Fruit fly (Drosophila melanogaster) whole organism, embryonic: Measurements from ENCODE around the gene CG32189.

ENCODE experiments used
- Abd-B ChIP-seq: fragments of 200-800 bp; sonication (Bioruptor generic); optimal IDR thresholded peaks from 2 replicates; lab custom pipeline; 2018; ENCODE audit warnings: missing biosample characterization, mild to moderate bottlenecking, missing genetic modification characterization, moderate library complexity
- BEAF-32 ChIP-seq: fragments of 200-800 bp; sonication (Bioruptor generic); optimal IDR thresholded peaks from 3 replicates; lab custom pipeline; 2017; ENCODE audit warnings: missing biosample characterization, missing genetic modification characterization, mild to moderate bottlenecking, moderate library complexity, missing genetic modification reagents
- BtbVII ChIP-seq: fragments of 200-800 bp; sonication (Bioruptor generic); optimal IDR thresholded peaks from 3 replicates; lab custom pipeline; 2017; ENCODE audit warnings: missing biosample characterization, mild to moderate bottlenecking, missing genetic modification characterization
- CG1024 ChIP-seq: fragments of 200-800 bp; sonication (Bioruptor generic); IDR thresholded peaks from 2 replicates; pipeline ENCODE4 v1.3.6; 2022; ENCODE audit warnings: missing biosample characterization, missing genetic modification characterization
- CG10267 ChIP-seq: fragments of 200-800 bp; sonication (Bioruptor generic); optimal IDR thresholded peaks from 2 replicates; lab custom pipeline; 2018; ENCODE audit warnings: missing biosample characterization, mild to moderate bottlenecking, missing genetic modification characterization, moderate library complexity
- CG12659 ChIP-seq: fragments of 200-800 bp; sonication (Bioruptor generic); optimal IDR thresholded peaks from 3 replicates; lab custom pipeline; 2017; ENCODE audit warnings: mild to moderate bottlenecking, missing biosample characterization, missing genetic modification reagents, missing genetic modification characterization
- CG13894 ChIP-seq: fragments of 200-800 bp; sonication (Bioruptor generic); optimal IDR thresholded peaks from 3 replicates; lab custom pipeline; 2018; ENCODE audit warnings: missing biosample characterization, mild to moderate bottlenecking, missing genetic modification characterization, moderate library complexity
- CG14965 ChIP-seq: fragments of 200-800 bp; sonication (Bioruptor generic); optimal IDR thresholded peaks from 2 replicates; lab custom pipeline; 2016; ENCODE audit warnings: missing biosample characterization, missing genetic modification characterization, borderline replicate concordance
- CG15479 ChIP-seq: fragments of 200-800 bp; sonication (Bioruptor generic); optimal IDR thresholded peaks from 3 replicates; lab custom pipeline; 2019; ENCODE audit warnings: missing biosample characterization, mild to moderate bottlenecking, missing genetic modification characterization, moderate library complexity
- CG16813 ChIP-seq: fragments of 200-800 bp; sonication (Bioruptor generic); IDR thresholded peaks from 3 replicates; pipeline ENCODE4 v1.3.6; 2022; ENCODE audit warnings: missing biosample characterization, missing genetic modification characterization; ENCODE audit not compliant: partially characterized antibody
- CG17328 ChIP-seq: fragments of 200-800 bp; sonication (Bioruptor generic); IDR thresholded peaks from 2 replicates; pipeline ENCODE4 v1.3.6; 2022; ENCODE audit warnings: missing biosample characterization, missing genetic modification characterization
- CG2116 ChIP-seq: fragments of 200-800 bp; sonication (Bioruptor generic); optimal IDR thresholded peaks from 3 replicates; lab custom pipeline; 2018; ENCODE audit warnings: missing biosample characterization, mild to moderate bottlenecking, missing genetic modification characterization
- CG2199 ChIP-seq: fragments of 200-800 bp; sonication (Bioruptor generic); IDR thresholded peaks from 3 replicates; pipeline ENCODE4 v1.3.6; 2022; ENCODE audit warnings: missing biosample characterization, missing genetic modification characterization
- CG33213 ChIP-seq: fragments of 200-800 bp; sonication (Bioruptor generic); optimal IDR thresholded peaks from 3 replicates; lab custom pipeline; 2016; ENCODE audit warnings: missing biosample characterization, missing genetic modification characterization
- CG3838 ChIP-seq: fragments of 200-800 bp; sonication (Bioruptor generic); optimal IDR thresholded peaks from 3 replicates; lab custom pipeline; 2016; ENCODE audit warnings: missing biosample characterization, missing genetic modification characterization
- CG7928 ChIP-seq: fragments of 200-800 bp; sonication (Bioruptor generic); optimal IDR thresholded peaks from 2 replicates; lab custom pipeline; 2017; ENCODE audit warnings: missing biosample characterization, mild to moderate bottlenecking, missing genetic modification characterization
- CG7987 ChIP-seq: fragments of 200-800 bp; sonication (Bioruptor generic); optimal IDR thresholded peaks from 2 replicates; lab custom pipeline; 2018; ENCODE audit warnings: missing biosample characterization, mild to moderate bottlenecking, missing genetic modification characterization, moderate library complexity
- CG9609 ChIP-seq: fragments of 200-800 bp; sonication (Bioruptor generic); optimal IDR thresholded peaks from 3 replicates; lab custom pipeline; 2016; ENCODE audit warnings: missing biosample characterization, missing genetic modification characterization
- CrebB ChIP-seq: fragments of 200-800 bp; sonication (Bioruptor generic); optimal IDR thresholded peaks from 3 replicates; lab custom pipeline; 2018; ENCODE audit warnings: missing biosample characterization, mild to moderate bottlenecking, missing genetic modification characterization
- Eip74EF ChIP-seq, 2 experiments: fragments of 200-800 bp in 1 of 2; fragments of >200 bp in 1 of 2; sonication (Bioruptor generic) in 1 of 2; optimal IDR thresholded peaks; 2 replicates each; lab custom pipeline; 2017 to 2019; ENCODE audit warnings: missing biosample characterization in 2 of 2, missing genetic modification characterization in 2 of 2, mild to moderate bottlenecking in 1 of 2, moderate library complexity in 1 of 2
- Ets65A ChIP-seq: fragments of 200-800 bp; sonication (Bioruptor generic); peaks from one replicate; lab custom pipeline; 2016; ENCODE audit warnings: missing biosample characterization, missing genetic modification characterization
- Ets97D ChIP-seq: fragments of 200-800 bp; sonication (Bioruptor generic); optimal IDR thresholded peaks from 3 replicates; lab custom pipeline; 2016; ENCODE audit warnings: missing biosample characterization, missing genetic modification characterization
- HLH4C ChIP-seq: fragments of 200-800 bp; sonication (Bioruptor generic); IDR thresholded peaks from 3 replicates; pipeline ENCODE4 v1.3.6; 2022; ENCODE audit warnings: missing biosample characterization, missing genetic modification characterization; ENCODE audit not compliant: partially characterized antibody
- Scr ChIP-seq: fragments of 200-800 bp; sonication (Bioruptor generic); IDR thresholded peaks from 2 replicates; pipeline ENCODE4 v1.3.6; 2022; ENCODE audit warnings: missing biosample characterization, missing genetic modification characterization; ENCODE audit not compliant: partially characterized antibody
- Side ChIP-seq: fragments of 200-800 bp; sonication (Bioruptor generic); optimal IDR thresholded peaks from 2 replicates; lab custom pipeline; 2016; ENCODE audit warnings: missing biosample characterization, missing genetic modification characterization
- Sin3A ChIP-seq: fragments of >200 bp; optimal IDR thresholded peaks from 2 replicates; lab custom pipeline; 2018
- Stat92E ChIP-seq, 3 experiments: fragments of >200 bp in 2 of 3; fragments of 200-800 bp in 1 of 3; sonication (Bioruptor generic) in 1 of 3; optimal IDR thresholded peaks; 2 replicates each; lab custom pipeline; 2017 to 2019; ENCODE audit warnings: missing biosample characterization in 3 of 3, missing genetic modification characterization in 3 of 3, mild to moderate bottlenecking in 1 of 3, moderate library complexity in 1 of 3
- ato ChIP-seq: fragments of 200-800 bp; sonication (Bioruptor generic); IDR thresholded peaks from 2 replicates; pipeline ENCODE4 v1.3.6; 2022; ENCODE audit warnings: missing biosample characterization, missing genetic modification characterization; ENCODE audit not compliant: partially characterized antibody
- bbx ChIP-seq: fragments of 200-800 bp; sonication (Bioruptor generic); IDR thresholded peaks from 2 replicates; pipeline ENCODE4 v1.3.6; 2022; ENCODE audit warnings: missing biosample characterization, missing genetic modification characterization; ENCODE audit not compliant: partially characterized antibody
- bsh ChIP-seq, 2 experiments: fragments of 200-800 bp; sonication (Bioruptor generic); optimal IDR thresholded peaks; 2 replicates each; lab custom pipeline; 2017 to 2018; ENCODE audit warnings: mild to moderate bottlenecking in 2 of 2, missing biosample characterization in 2 of 2, missing genetic modification characterization in 2 of 2, moderate library complexity in 1 of 2
- crp ChIP-seq, 2 experiments: fragments of 200-800 bp; sonication (Bioruptor generic); optimal IDR thresholded peaks; 2 replicates in 1 of 2; 3 replicates in 1 of 2; lab custom pipeline; 2017; ENCODE audit warnings: missing biosample characterization in 2 of 2, missing genetic modification characterization in 2 of 2, mild to moderate bottlenecking in 1 of 2, moderate library complexity in 1 of 2
- disco-r ChIP-seq: fragments of 200-800 bp; sonication (Bioruptor generic); optimal IDR thresholded peaks from 2 replicates; lab custom pipeline; 2016; ENCODE audit warnings: missing biosample characterization, missing genetic modification characterization
- dm ChIP-seq: fragments of 200-800 bp; sonication (Bioruptor generic); optimal IDR thresholded peaks from 3 replicates; lab custom pipeline; 2016; ENCODE audit warnings: missing biosample characterization, missing genetic modification characterization
- gfzf ChIP-seq: fragments of 200-800 bp; sonication (Bioruptor generic); optimal IDR thresholded peaks from 2 replicates; lab custom pipeline; 2016; ENCODE audit warnings: missing biosample characterization, mild to moderate bottlenecking, missing genetic modification characterization, moderate library complexity
- inv ChIP-seq: fragments of 200-800 bp; sonication (Bioruptor generic); IDR thresholded peaks from 2 replicates; pipeline ENCODE4 v1.3.6; 2022; ENCODE audit warnings: missing biosample characterization, missing genetic modification characterization; ENCODE audit not compliant: partially characterized antibody
- lola ChIP-seq, 3 experiments: fragments of >200 bp in 2 of 3; fragments of 200-800 bp in 1 of 3; sonication (Bioruptor generic) in 1 of 3; optimal IDR thresholded peaks; 2 replicates each; lab custom pipeline; 2017 to 2019; ENCODE audit warnings: missing biosample characterization in 3 of 3, missing genetic modification characterization in 3 of 3, mild to moderate bottlenecking in 1 of 3, moderate library complexity in 1 of 3
- mld ChIP-seq: fragments of 200-800 bp; sonication (Bioruptor generic); IDR thresholded peaks from 3 replicates; pipeline ENCODE4 v1.3.6; 2022; ENCODE audit warnings: missing biosample characterization, missing genetic modification characterization; ENCODE audit not compliant: partially characterized antibody
- nerfin-1 ChIP-seq: fragments of 200-800 bp; sonication (Bioruptor generic); optimal IDR thresholded peaks from 3 replicates; lab custom pipeline; 2019; ENCODE audit warnings: missing biosample characterization, mild to moderate bottlenecking, missing genetic modification characterization, moderate library complexity
- nmo ChIP-seq: fragments of 200-800 bp; sonication (Bioruptor generic); optimal IDR thresholded peaks from 2 replicates; lab custom pipeline; 2018; ENCODE audit warnings: missing biosample characterization, mild to moderate bottlenecking, missing genetic modification characterization, moderate library complexity
- pzg ChIP-seq: fragments of 200-800 bp; sonication (Bioruptor generic); optimal IDR thresholded peaks from 3 replicates; lab custom pipeline; 2018; ENCODE audit warnings: missing biosample characterization, mild to moderate bottlenecking, missing genetic modification characterization, moderate library complexity
- sr ChIP-seq: fragments of 200-800 bp; sonication (Bioruptor generic); IDR thresholded peaks from 3 replicates; pipeline ENCODE4 v1.3.6; 2022; ENCODE audit warnings: missing biosample characterization, missing genetic modification characterization
- stc ChIP-seq: fragments of 200-800 bp; sonication (Bioruptor generic); IDR thresholded peaks from 2 replicates; pipeline ENCODE4 v1.3.6; 2022; ENCODE audit warnings: missing biosample characterization, missing genetic modification characterization
- trem ChIP-seq: fragments of 200-800 bp; optimal IDR thresholded peaks from 3 replicates; lab custom pipeline; 2019; ENCODE audit warnings: missing biosample characterization, mild to moderate bottlenecking, missing genetic modification characterization, moderate library complexity
- unpg ChIP-seq: fragments of 200-800 bp; sonication (Bioruptor generic); optimal IDR thresholded peaks from 3 replicates; lab custom pipeline; 2018; ENCODE audit warnings: missing biosample characterization, mild to moderate bottlenecking, missing genetic modification characterization, moderate library complexity
- vvl ChIP-seq: fragments of 200-800 bp; sonication (Bioruptor generic); IDR thresholded peaks from 2 replicates; pipeline ENCODE4 v1.3.6; 2022; ENCODE audit warnings: missing biosample characterization, missing genetic modification characterization
- zfh1 ChIP-seq: fragments of 200-800 bp; sonication (Bioruptor generic); IDR thresholded peaks from 3 replicates; pipeline ENCODE4 v1.3.6; 2022; ENCODE audit warnings: missing biosample characterization, missing genetic modification characterization

The CG32189 gene

DNA sequence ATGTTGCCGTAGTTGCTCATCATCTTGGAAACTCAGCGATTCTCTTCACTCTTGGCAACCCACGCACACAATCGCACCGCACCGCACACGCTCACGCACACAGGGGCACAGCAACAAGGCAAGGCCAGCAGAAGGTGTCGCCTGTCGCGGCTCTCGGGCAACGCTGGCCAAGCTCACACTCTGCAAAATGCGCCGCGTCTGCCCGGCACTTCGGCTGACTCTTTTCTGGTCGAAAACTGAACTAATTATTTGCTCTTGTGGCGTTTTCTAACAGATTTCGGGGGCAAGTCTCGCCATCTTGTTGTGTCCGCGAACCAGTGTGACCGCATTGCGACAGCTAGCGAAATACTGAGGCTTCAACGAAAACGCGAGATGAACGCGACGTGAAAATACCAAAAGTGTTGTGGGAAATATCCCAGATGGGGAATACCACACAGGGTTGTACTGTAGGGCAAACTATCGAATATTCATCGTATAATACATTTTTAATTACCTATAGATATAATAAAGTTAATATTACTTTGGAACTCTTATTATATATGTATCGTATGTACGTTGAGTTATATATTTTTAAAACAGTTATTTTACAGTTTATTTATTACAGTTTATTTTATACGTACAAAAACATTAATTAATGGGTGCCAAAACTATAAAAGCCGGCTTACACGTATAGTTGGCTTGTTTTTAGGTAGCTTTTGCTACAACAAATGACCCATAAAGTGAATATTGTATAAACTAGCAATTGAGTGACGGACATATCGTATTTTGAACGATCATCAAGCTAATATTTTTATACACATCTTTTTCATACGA is 11.4 kb upstream of the CG32189 start, which contains the start of the genes MED19 and CG7430 (continued):
- TF ChIP-seq pzg (GFP tag; lab: Kevin White, UChicago), result peak; percentile 91
- TF ChIP-seq CG12659 (GFP tag; lab: Kevin White, UChicago), result peak; percentile 73
- TF ChIP-seq vvl (GFP tag; lab: Robert Waterston, UW), result peak; percentile 20; the same call in 1 of the 2 replicates
- TF ChIP-seq dm (GFP tag; lab: Kevin White, UChicago), result peak; percentile 34
- no peak for TF ChIP-seq CG3838 (GFP tag; lab: Kevin White, UChicago)
- TF ChIP-seq Ets97D, result peak; percentile 72
- TF ChIP-seq nmo, result peak; percentile 45
- peak; percentile 35 for TF ChIP-seq unpg (GFP tag; lab: Kevin White, UChicago)
- TF ChIP-seq CG33213 (GFP tag; lab: Kevin White, UChicago), result peak; percentile 45
- peak in 1 of 3 experiments; percentile 14 for TF ChIP-seq Stat92E (GFP tag; optimal IDR thresholded peaks at IDR 0.05; lab: Kevin White, UChicago)
- TF ChIP-seq BtbVII (GFP tag; lab: Kevin White, UChicago), result no peak
- no peak; the same call in 1 of the 2 replicates for TF ChIP-seq Scr (GFP tag; lab: Robert Waterston, UW)
- TF ChIP-seq CG15479 (GFP tag; lab: Kevin White, UChicago), result no peak
- TF ChIP-seq CG17328 (GFP tag; lab: Robert Waterston, UW), result 0 out of 2 replicates have a peak, but pooled peaks have one; percentile 7
- TF ChIP-seq Sin3A, result peak; percentile 12
- TF ChIP-seq inv (GFP tag; lab: Robert Waterston, UW), result 0 out of 2 replicates have a peak, but pooled peaks have one; percentile 11
- TF ChIP-seq bbx (GFP tag; lab: Robert Waterston, UW), result peak; percentile 56; the same call in 1 of the 2 replicates
- TF ChIP-seq CG7928 (GFP tag; lab: Kevin White, UChicago), result peak; percentile 62
- peak; percentile 65; the same call in 2 of the 3 replicates for TF ChIP-seq sr (GFP tag; lab: Robert Waterston, UW)
- peak; percentile 21 for TF ChIP-seq CG10267 (tag; lab: Kevin White, UChicago)
- TF ChIP-seq bsh (GFP tag; optimal IDR thresholded peaks at IDR 0.05; lab: Kevin White, UChicago), result peak; percentile 24 to 60
- TF ChIP-seq gfzf (GFP tag; lab: Kevin White, UChicago), result peak; percentile 87
- 0 out of 3 replicates have a peak, but pooled peaks have one; percentile 23 for TF ChIP-seq zfh1 (GFP tag; lab: Robert Waterston, UW)
- peak; percentile 65 for TF ChIP-seq Ets65A (GFP tag; lab: Kevin White, UChicago)
- TF ChIP-seq mld (GFP tag; lab: Robert Waterston, UW), result 0 out of 3 replicates have a peak, but pooled peaks have one; percentile 50
- TF ChIP-seq stc (GFP tag; lab: Robert Waterston, UW), result no peak
- TF ChIP-seq CG9609 (GFP tag; lab: Kevin White, UChicago), result no peak
- no peak for TF ChIP-seq CG14965 (GFP tag; lab: Kevin White, UChicago)
- no peak for TF ChIP-seq Side (GFP tag; lab: Kevin White, UChicago)
- peak; percentile 80 for TF ChIP-seq BEAF-32 (GFP tag; lab: Kevin White, UChicago)
- TF ChIP-seq Abd-B, result peak; percentile 62
- no peak for TF ChIP-seq disco-r (GFP tag; lab: Kevin White, UChicago)
- no peak for TF ChIP-seq CG1024 (GFP tag; lab: Robert Waterston, UW)
- peak; percentile 99 for TF ChIP-seq CG2116 (GFP tag; lab: Kevin White, UChicago)
- TF ChIP-seq Eip74EF (GFP tag; optimal IDR thresholded peaks at IDR 0.05; lab: Kevin White, UChicago), result no peak
- TF ChIP-seq CG2199 (GFP tag; lab: Robert Waterston, UW), result no peak
- TF ChIP-seq CG16813 (GFP tag; lab: Robert Waterston, UW), result peak; percentile 49
- TF ChIP-seq ato (GFP tag; lab: Robert Waterston, UW), result peak; percentile 9; the same call in 1 of the 2 replicates
- peak; percentile 48 for TF ChIP-seq HLH4C
- peak in 1 of 2 experiments; percentile 34 for TF ChIP-seq crp (GFP tag; optimal IDR thresholded peaks at IDR 0.05; lab: Kevin White, UChicago)
- TF ChIP-seq trem (tag; lab: Kevin White, UChicago), result peak; percentile 36
- peak; percentile 28 for TF ChIP-seq CrebB (tag; lab: Kevin White, UChicago)
- TF ChIP-seq nerfin-1 (tag; lab: Kevin White, UChicago), result peak; percentile 32
- peak; percentile 45 for TF ChIP-seq CG7987
- TF ChIP-seq lola (GFP tag; optimal IDR thresholded peaks at IDR 0.05; lab: Kevin White, UChicago), result peak in 1 of 3 experiments; percentile 16
- peak; percentile 17 for TF ChIP-seq CG13894 (tag; lab: Kevin White, UChicago)
